Worm (Caenorhabditis elegans) whole organism, young adult: ENCODE results near the gene sra-2.

ENCODE experiments used
- B0019.2 ChIP-seq: fragments of 200-800 bp; sonication (Bioruptor generic); conservative IDR thresholded peaks from 2 replicates; pipeline ENCODE4 v1.3.6; 2022; ENCODE audit warnings: missing genetic modification reagents, missing genetic modification characterization, missing compliant biosample characterization
- D2030.7 ChIP-seq: fragments of 200-800 bp; sonication (Bioruptor generic); IDR thresholded peaks from 2 replicates; pipeline ENCODE4 v1.3.6; 2022; ENCODE audit warnings: missing genetic modification reagents, missing genetic modification characterization, missing compliant biosample characterization
- F33H1.4 ChIP-seq: fragments of 200-800 bp; sonication (Bioruptor generic); IDR thresholded peaks from 2 replicates; pipeline ENCODE4 v1.3.6; 2022; ENCODE audit warnings: missing genetic modification reagents, missing genetic modification characterization, missing compliant biosample characterization
- F39B2.1 ChIP-seq: fragments of 200-800 bp; sonication (Bioruptor generic); IDR thresholded peaks from 2 replicates; pipeline ENCODE4 v1.3.6; 2022; ENCODE audit warnings: missing genetic modification reagents, missing genetic modification characterization, missing compliant biosample characterization
- F49E8.2 ChIP-seq: sonication (generic microtip); optimal IDR thresholded peaks from 3 replicates; lab custom pipeline; 2017; ENCODE audit warnings: missing genetic modification characterization, mild to moderate bottlenecking, missing compliant biosample characterization, antibody characterized with exemption, moderate library complexity; ENCODE audit not compliant: insufficient read depth
- F57A8.1 ChIP-seq: fragments of 200-800 bp; sonication (Bioruptor generic); optimal IDR thresholded peaks from 2 replicates; lab custom pipeline; 2018; ENCODE audit warnings: mild to moderate bottlenecking, missing genetic modification characterization, moderate library complexity, missing compliant biosample characterization
- K12H6.12 ChIP-seq: fragments of 200-800 bp; sonication (Bioruptor generic); optimal IDR thresholded peaks from 2 replicates; lab custom pipeline; 2018; ENCODE audit warnings: mild to moderate bottlenecking, missing genetic modification characterization, missing compliant biosample characterization
- T07F8.4 ChIP-seq: sonication (generic microtip); optimal IDR thresholded peaks from 2 replicates; lab custom pipeline; 2016; ENCODE audit warnings: mild to moderate bottlenecking, missing genetic modification characterization, moderate library complexity, missing compliant biosample characterization
- Y56A3A.18 ChIP-seq: fragments of 200-800 bp; sonication (Bioruptor generic); IDR thresholded peaks from 2 replicates; pipeline ENCODE4 v1.3.6; 2022; ENCODE audit warnings: missing genetic modification reagents, missing genetic modification characterization, missing compliant biosample characterization
- Y79H2A.3 ChIP-seq: fragments of 200-800 bp; sonication (Bioruptor generic); conservative IDR thresholded peaks from 2 replicates; pipeline ENCODE4 v1.3.6; 2022; ENCODE audit warnings: missing genetic modification reagents, missing genetic modification characterization, missing compliant biosample characterization
- Y95B8A.8 ChIP-seq: fragments of 200-800 bp; sonication (Bioruptor generic); IDR thresholded peaks from 2 replicates; pipeline ENCODE4 v1.3.6; 2022; ENCODE audit warnings: missing genetic modification reagents, missing genetic modification characterization, missing compliant biosample characterization
- ama-1 ChIP-seq, 3 experiments: fragments of 150-350 bp in 1 of 3; sonication (generic microtip) in 2 of 3; optimal IDR thresholded peaks; 2 replicates each; lab custom pipeline; 2014 to 2018; ENCODE audit warnings: missing biosample characterization in 2 of 3, missing genetic modification characterization in 2 of 3, missing genetic modification reagents in 2 of 3
- aptf-2 ChIP-seq: fragments of 200-800 bp; sonication (Bioruptor generic); conservative IDR thresholded peaks from 2 replicates; pipeline ENCODE4 v1.3.6; 2022; ENCODE audit warnings: missing genetic modification reagents, missing genetic modification characterization, missing compliant biosample characterization
- atf-7 ChIP-seq: sonication (generic microtip); optimal IDR thresholded peaks from 2 replicates; lab custom pipeline; 2017; ENCODE audit warnings: mild to moderate bottlenecking, missing genetic modification characterization, missing compliant biosample characterization
- attf-3 ChIP-seq: fragments of 200-800 bp; sonication (Bioruptor generic); conservative IDR thresholded peaks from 2 replicates; pipeline ENCODE4 v1.3.6; 2022; ENCODE audit warnings: missing genetic modification reagents, missing genetic modification characterization, missing compliant biosample characterization
- ccch-3 ChIP-seq: fragments of 200-800 bp; sonication (Bioruptor generic); optimal IDR thresholded peaks from 2 replicates; lab custom pipeline; 2018; ENCODE audit warnings: mild to moderate bottlenecking, missing genetic modification characterization, missing compliant biosample characterization
- ceh-79 ChIP-seq: sonication (generic microtip); optimal IDR thresholded peaks from 2 replicates; lab custom pipeline; 2017; ENCODE audit warnings: mild to moderate bottlenecking, missing genetic modification characterization, missing compliant biosample characterization
- die-1 ChIP-seq: sonication (generic microtip); optimal IDR thresholded peaks from 2 replicates; lab custom pipeline; 2016; ENCODE audit warnings: missing genotype, mild to moderate bottlenecking, missing genetic modification characterization, missing compliant biosample characterization
- dpl-1 ChIP-seq: fragments of 150-350 bp; optimal IDR thresholded peaks from 2 replicates; lab custom pipeline; 2014; ENCODE audit warnings: missing biosample characterization, missing genetic modification reagents, missing genetic modification characterization
- him-1 ChIP-seq: sonication (generic microtip); optimal IDR thresholded peaks from 2 replicates; lab custom pipeline; 2016; ENCODE audit warnings: missing genotype, missing genetic modification reagents, missing genetic modification characterization, missing compliant biosample characterization
- hrde-1 ChIP-seq: sonication (generic microtip); optimal IDR thresholded peaks from 2 replicates; lab custom pipeline; 2016; ENCODE audit warnings: missing genetic modification characterization, mild to moderate bottlenecking, missing compliant biosample characterization, moderate library complexity, missing genotype, missing genetic modification reagents, borderline replicate concordance
- lin-26 ChIP-seq: fragments of 200-800 bp; sonication (Bioruptor generic); IDR thresholded peaks from 2 replicates; pipeline ENCODE4 v1.3.6; 2022; ENCODE audit warnings: missing genetic modification reagents, missing genetic modification characterization, missing compliant biosample characterization
- madf-3 ChIP-seq: fragments of 200-800 bp; sonication (Bioruptor generic); IDR thresholded peaks from 2 replicates; pipeline ENCODE4 v1.3.6; 2022; ENCODE audit warnings: missing genetic modification reagents, missing genetic modification characterization, missing compliant biosample characterization
- mcd-1 ChIP-seq: fragments of 200-800 bp; sonication (Bioruptor generic); IDR thresholded peaks from 2 replicates; pipeline ENCODE4 v1.3.6; 2022; ENCODE audit warnings: missing genetic modification reagents, missing genetic modification characterization, missing compliant biosample characterization
- mel-28 ChIP-seq: sonication (generic microtip); optimal IDR thresholded peaks from 2 replicates; lab custom pipeline; 2016; ENCODE audit warnings: borderline replicate concordance, mild to moderate bottlenecking, missing genetic modification characterization, missing compliant biosample characterization
- mxl-1 ChIP-seq: sonication (generic microtip); optimal IDR thresholded peaks from 2 replicates; lab custom pipeline; 2016; ENCODE audit warnings: missing genetic modification characterization, missing compliant biosample characterization
- nfya-1 ChIP-seq: sonication (generic microtip); optimal IDR thresholded peaks from 2 replicates; lab custom pipeline; 2017; ENCODE audit warnings: antibody characterized with exemption, missing compliant biosample characterization, missing genetic modification characterization, borderline replicate concordance; ENCODE audit not compliant: insufficient read depth
- nhr-80 ChIP-seq: sonication (generic microtip); optimal IDR thresholded peaks from 2 replicates; lab custom pipeline; 2016; ENCODE audit warnings: missing genetic modification characterization, missing compliant biosample characterization
- rec-8 ChIP-seq, 2 experiments: sonication (generic microtip); optimal IDR thresholded peaks; 2 replicates each; lab custom pipeline; 2016; ENCODE audit warnings: mild to moderate bottlenecking in 2 of 2, missing genetic modification characterization in 2 of 2, missing genetic modification reagents in 2 of 2, missing genotype in 2 of 2, missing biosample characterization in 1 of 2, missing compliant biosample characterization in 1 of 2, moderate library complexity in 1 of 2
- snpc-3.4 ChIP-seq: sonication (generic microtip); optimal IDR thresholded peaks from 2 replicates; lab custom pipeline; 2017; ENCODE audit warnings: missing genetic modification characterization, mild to moderate bottlenecking, missing compliant biosample characterization, antibody characterized with exemption, moderate library complexity, missing genotype, missing genetic modification reagents
- somi-1 ChIP-seq: fragments of 200-800 bp; sonication (Bioruptor generic); optimal IDR thresholded peaks from 2 replicates; lab custom pipeline; 2018; ENCODE audit warnings: mild to moderate bottlenecking, missing genetic modification characterization, missing compliant biosample characterization
- unc-130 ChIP-seq: sonication (generic microtip); optimal IDR thresholded peaks from 2 replicates; lab custom pipeline; 2016; ENCODE audit warnings: missing genetic modification reagents, missing genetic modification characterization, missing compliant biosample characterization

sra-2 gene

DNA sequence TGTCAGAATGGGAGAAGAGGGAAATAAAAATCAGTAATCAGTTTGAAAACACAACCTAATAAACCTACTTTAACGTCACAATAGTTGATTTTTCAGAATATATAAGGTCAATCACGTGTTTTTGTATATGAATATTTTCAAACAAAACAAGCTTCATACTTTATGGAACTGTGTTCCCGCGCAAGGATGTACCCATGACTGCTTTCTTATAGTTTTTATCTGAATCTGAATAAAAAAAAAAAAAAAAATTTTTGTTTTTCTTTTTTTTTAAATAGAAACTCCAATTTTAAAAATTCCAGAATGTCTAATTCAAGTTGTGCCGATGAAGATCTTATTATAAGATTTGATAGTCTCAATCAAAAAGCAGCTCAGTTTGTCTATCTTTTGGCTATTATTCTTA is at the start of gene sra-2:
TSS of gene sra-2 (plus strand) at position 301 of the 400 bp plus-strand sequence.
- no peak for TF ChIP-seq attf-3 (GFP tag; lab: Robert Waterston, UW)
- no peak for TF ChIP-seq nfya-1 (tag; lab: Kevin White, UChicago)
- no peak for TF ChIP-seq hrde-1 (tag; lab: Kevin White, UChicago)
- TF ChIP-seq K12H6.12, result no peak
- no peak for TF ChIP-seq F33H1.4 (GFP tag; lab: Robert Waterston, UW)
- TF ChIP-seq die-1 (tag; lab: Kevin White, UChicago), result no peak
- no peak for TF ChIP-seq D2030.7
- no peak for TF ChIP-seq aptf-2 (GFP tag; lab: Robert Waterston, UW)
- TF ChIP-seq, all 124 proteins: peak for 0

DNA sequence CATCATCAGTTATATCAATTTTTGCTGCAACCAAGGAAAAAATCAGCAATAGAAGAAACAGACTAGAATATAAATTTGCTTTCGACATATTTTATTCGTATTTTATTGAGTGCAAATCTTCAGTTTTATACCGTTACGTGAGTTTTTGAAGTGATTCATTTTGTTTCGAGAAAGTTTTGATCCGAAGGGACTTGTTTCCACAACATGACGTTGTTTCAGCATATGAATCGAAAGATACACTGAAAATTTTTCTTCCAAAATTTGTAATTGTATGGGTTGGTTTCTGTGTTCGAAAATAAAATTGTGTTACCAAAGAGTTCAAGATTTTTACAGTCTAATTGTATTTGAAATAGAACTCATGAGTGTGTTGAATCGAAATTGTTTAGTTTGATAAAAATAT is 48.6 kb upstream of the sra-2 start, which contains the start of gene T19H5.7:
TSS of gene T19H5.7 (minus strand) at position 101 of the 400 bp plus-strand sequence.
- TF ChIP-seq Y95B8A.8 (GFP tag; lab: Robert Waterston, UW), result no peak
- no peak for TF ChIP-seq Y56A3A.18 (GFP tag; lab: Robert Waterston, UW)
- TF ChIP-seq F49E8.2 (tag; lab: Kevin White, UChicago), result no peak
- TF ChIP-seq somi-1 (GFP tag; lab: Kevin White, UChicago), result no peak
- no peak for TF ChIP-seq hrde-1 (tag; lab: Kevin White, UChicago)
- TF ChIP-seq mel-28 (tag; lab: Kevin White, UChicago), result no peak
- no peak for TF ChIP-seq atf-7 (tag; lab: Kevin White, UChicago)
- no peak for TF ChIP-seq T07F8.4 (tag; lab: Kevin White, UChicago)
- no peak for TF ChIP-seq B0019.2 (GFP tag; lab: Robert Waterston, UW)
- no peak for TF ChIP-seq madf-3 (GFP tag; lab: Robert Waterston, UW)
- no peak for TF ChIP-seq F39B2.1 (GFP tag; lab: Robert Waterston, UW)
- TF ChIP-seq ama-1 (optimal IDR thresholded peaks at IDR 0.05; lab: Kevin White, UChicago), result no peak
- no peak for TF ChIP-seq ama-1 (GFP tag; optimal IDR thresholded peaks at IDR 0.05; lab: Kevin White, UChicago)
- no peak for TF ChIP-seq him-1 (tag; lab: Kevin White, UChicago)
- no peak for TF ChIP-seq rec-8 (tag; optimal IDR thresholded peaks at IDR 0.05; lab: Kevin White, UChicago)

- TF ChIP-seq nhr-80 (tag; lab: Kevin White, UChicago) (no peak), lin-26 (GFP tag; lab: Robert Waterston, UW) (no peak), mcd-1 (no peak), unc-130 (GFP tag; lab: Kevin White, UChicago) (no peak), dpl-1 (GFP tag; lab: Kevin White, UChicago) (no peak), snpc-3.4 (tag; lab: Kevin White, UChicago) (no peak), ccch-3 (GFP tag; lab: Kevin White, UChicago) (no peak), mxl-1 (tag; lab: Kevin White, UChicago) (no peak), Y79H2A.3 (no peak), ceh-79 (tag; lab: Kevin White, UChicago) (no peak)
Measured at ce11 chrII:9481427-9481826, 47.2 kb upstream of the sra-2 start.

ce11 chrII:9482529-9482928 is 46.1 kb upstream of the sra-2 start:
- TF ChIP-seq nhr-80 (tag; lab: Kevin White, UChicago) (peak; percentile 16), atf-7 (tag; lab: Kevin White, UChicago) (peak; percentile 29), F57A8.1 (GFP tag; lab: Kevin White, UChicago) (no peak)
